Worm (Caenorhabditis elegans) whole organism, early embryonic: ENCODE results near the gene pah-1.

Experiments used
- B0310.2 ChIP-seq: sonication (generic microtip); optimal IDR thresholded peaks from 2 replicates; lab custom pipeline; 2016; ENCODE audit warnings: mild to moderate bottlenecking, missing genetic modification characterization, missing compliant biosample characterization
- F13C5.2 ChIP-seq: sonication (generic microtip); optimal IDR thresholded peaks from 2 replicates; lab custom pipeline; 2017; ENCODE audit warnings: mild to moderate bottlenecking, missing genetic modification characterization, inconsistent platforms, missing compliant biosample characterization
- aly-1 ChIP-seq: sonication (generic microtip); optimal IDR thresholded peaks from 2 replicates; lab custom pipeline; 2016; ENCODE audit warnings: missing genetic modification characterization, missing compliant biosample characterization
- ama-1 ChIP-seq: fragments of 150-350 bp; optimal IDR thresholded peaks from 2 replicates; lab custom pipeline; 2014
- ceh-13 ChIP-seq: fragments of 200-800 bp; sonication (Bioruptor generic); optimal IDR thresholded peaks from 2 replicates; lab custom pipeline; 2018; ENCODE audit warnings: mild to moderate bottlenecking, missing genetic modification characterization, missing compliant biosample characterization
- ceh-36 ChIP-seq: sonication (generic microtip); optimal IDR thresholded peaks from 2 replicates; lab custom pipeline; 2016; ENCODE audit warnings: missing genetic modification characterization, inconsistent platforms, missing compliant biosample characterization
- ets-7 ChIP-seq: sonication (generic microtip); optimal IDR thresholded peaks from 2 replicates; lab custom pipeline; 2016; ENCODE audit warnings: missing genotype, missing genetic modification characterization, missing compliant biosample characterization
- flt-1 ChIP-seq: fragments of 200-800 bp; sonication (Bioruptor generic); IDR thresholded peaks from 2 replicates; pipeline ENCODE4 v1.3.6; 2022; ENCODE audit warnings: missing genetic modification characterization, missing compliant biosample characterization
- hmbx-1 ChIP-seq: sonication (generic microtip); optimal IDR thresholded peaks from 2 replicates; lab custom pipeline; 2016; ENCODE audit warnings: mild to moderate bottlenecking, missing genetic modification characterization, missing compliant biosample characterization
- hmg-4 ChIP-seq: fragments of 200-800 bp; sonication (Bioruptor generic); optimal IDR thresholded peaks from 2 replicates; lab custom pipeline; 2018; ENCODE audit warnings: mild to moderate bottlenecking, missing genetic modification characterization, missing compliant biosample characterization
- hnd-1 ChIP-seq: sonication (generic microtip); optimal IDR thresholded peaks from 2 replicates; lab custom pipeline; 2016; ENCODE audit warnings: missing genetic modification characterization, missing compliant biosample characterization
- pes-1 ChIP-seq: fragments of 200-800 bp; sonication (Bioruptor generic); IDR thresholded peaks from 2 replicates; pipeline ENCODE4 v1.3.6; 2022; ENCODE audit warnings: missing genetic modification reagents, missing genetic modification characterization, missing compliant biosample characterization
- scrt-1 ChIP-seq: fragments of 200-800 bp; sonication (Bioruptor generic); IDR thresholded peaks from 2 replicates; pipeline ENCODE4 v1.3.6; 2022; ENCODE audit warnings: missing genetic modification characterization, missing compliant biosample characterization
- sea-1 ChIP-seq: fragments of 200-800 bp; sonication (Bioruptor generic); conservative IDR thresholded peaks from 2 replicates; pipeline ENCODE4 v1.3.6; 2022; ENCODE audit warnings: missing genetic modification characterization, missing compliant biosample characterization
- tbx-11 ChIP-seq: fragments of 200-800 bp; sonication (Bioruptor generic); IDR thresholded peaks from 2 replicates; pipeline ENCODE4 v1.3.6; 2022; ENCODE audit warnings: missing genetic modification characterization, missing compliant biosample characterization
- tbx-37 ChIP-seq: fragments of 200-800 bp; sonication (Bioruptor generic); conservative IDR thresholded peaks from 2 replicates; pipeline ENCODE4 v1.3.6; 2022; ENCODE audit warnings: missing genetic modification reagents, missing genetic modification characterization, missing compliant biosample characterization
- tra-4 ChIP-seq: sonication (generic microtip); optimal IDR thresholded peaks from 2 replicates; lab custom pipeline; 2017; ENCODE audit warnings: missing genetic modification characterization, missing compliant biosample characterization

The pah-1 gene

ce11 chrII:8746298-8746775, 20.5 kb downstream of the pah-1 start:
- TF ChIP-seq hnd-1 (tag; lab: Kevin White, UChicago), result no peak

- no peak for TF ChIP-seq flt-1 (GFP tag; lab: Robert Waterston, UW)
- TF ChIP-seq scrt-1, result no peak
- TF ChIP-seq tbx-11, result no peak
- TF ChIP-seq hnd-1 (tag; lab: Kevin White, UChicago), result no peak
- TF ChIP-seq F13C5.2 (tag; lab: Kevin White, UChicago), result no peak
- TF ChIP-seq ceh-13, result no peak
- no peak for TF ChIP-seq sea-1
- no peak for TF ChIP-seq B0310.2 (tag; lab: Kevin White, UChicago)
- no peak for TF ChIP-seq ets-7 (tag; lab: Kevin White, UChicago)
- no peak for TF ChIP-seq aly-1 (tag; lab: Kevin White, UChicago)
These were observed 21.1 kb downstream of the pah-1 start for ce11 chrII:8745449-8746297.

DNA sequence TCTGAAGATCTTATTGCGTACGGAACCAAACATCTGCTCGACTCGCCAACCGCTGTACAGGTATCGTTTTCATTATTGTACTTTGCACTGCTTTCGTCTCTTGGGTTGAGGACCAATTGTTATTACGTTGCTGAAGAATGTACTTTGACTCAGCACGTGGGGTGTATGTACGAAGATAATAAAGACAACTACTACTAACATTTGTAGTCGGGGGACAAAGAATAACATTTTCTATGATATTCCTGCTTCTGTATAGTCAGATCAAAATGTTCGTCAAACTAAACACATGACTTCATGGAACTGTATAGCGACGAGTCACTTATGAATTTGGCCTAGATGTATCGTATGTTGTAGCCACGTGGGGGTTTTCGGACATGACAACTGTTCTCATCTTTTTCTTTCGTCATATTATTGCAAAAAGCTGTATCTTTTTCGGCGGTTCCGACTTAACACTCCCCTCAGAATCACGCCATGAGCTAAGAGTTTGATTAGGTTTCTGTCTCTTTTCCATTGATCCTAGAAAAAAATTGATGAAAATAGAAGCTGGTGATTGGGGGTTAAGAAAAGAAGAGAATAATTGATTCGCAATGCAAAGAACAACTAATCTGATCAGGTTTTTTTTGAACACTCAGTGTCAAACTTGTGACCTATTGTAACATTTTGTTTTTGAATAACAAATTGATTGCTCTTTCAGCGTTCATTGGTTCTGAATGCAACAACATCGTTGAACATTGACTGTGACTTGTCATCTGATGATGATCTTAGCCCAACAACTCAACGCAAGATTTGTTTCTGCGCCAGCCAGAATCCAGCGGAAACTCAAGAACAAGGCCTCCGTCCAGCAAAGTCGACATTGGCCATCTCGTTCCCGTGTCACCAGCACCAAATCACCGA, 22.0 kb downstream of the pah-1 start:
- TF ChIP-seq tbx-11, result no peak
- TF ChIP-seq ets-7 (tag; lab: Kevin White, UChicago), result no peak
- TF ChIP-seq aly-1 (tag; lab: Kevin White, UChicago), result no peak
- TF ChIP-seq ceh-36 (tag; lab: Kevin White, UChicago), result no peak
- TF ChIP-seq flt-1 (GFP tag; lab: Robert Waterston, UW), result no peak
- TF ChIP-seq scrt-1, result no peak
- no peak for TF ChIP-seq pes-1 (GFP tag; lab: Robert Waterston, UW)
- no peak for TF ChIP-seq B0310.2 (tag; lab: Kevin White, UChicago)
- TF ChIP-seq hnd-1 (tag; lab: Kevin White, UChicago), result no peak
- TF ChIP-seq tra-4 (tag; lab: Kevin White, UChicago), result no peak

ce11 chrII:8743379-8744173, 23.2 kb downstream of the pah-1 start, which contains the start of gene mak-1:
Gene mak-1, plus strand, starts transcription at chrII:8744071.
- TF ChIP-seq ceh-36 (tag; lab: Kevin White, UChicago) (no peak), hmg-4 (GFP tag; lab: Kevin White, UChicago) (peak; percentile 6)

- TF ChIP-seq ets-7 (tag; lab: Kevin White, UChicago) (no peak), ceh-13 (no peak), hnd-1 (tag; lab: Kevin White, UChicago) (no peak), tbx-37 (GFP tag; lab: Robert Waterston, UW) (no peak), sea-1 (no peak), aly-1 (tag; lab: Kevin White, UChicago) (no peak), hmbx-1 (tag; lab: Kevin White, UChicago) (no peak), pes-1 (GFP tag; lab: Robert Waterston, UW) (no peak), flt-1 (GFP tag; lab: Robert Waterston, UW) (no peak), tra-4 (tag; lab: Kevin White, UChicago) (no peak), scrt-1 (no peak), B0310.2 (tag; lab: Kevin White, UChicago) (no peak), tbx-11 (no peak), F13C5.2 (tag; lab: Kevin White, UChicago) (no peak), ceh-36 (tag; lab: Kevin White, UChicago) (no peak)
These were observed 23.8 kb downstream of the pah-1 start for ce11 chrII:8742972-8743371.

ce11 chrII:8742006-8742847, 24.6 kb downstream of the pah-1 start:
- TF ChIP-seq hnd-1 (tag; lab: Kevin White, UChicago) (no peak), scrt-1 (no peak), flt-1 (GFP tag; lab: Robert Waterston, UW) (no peak), tbx-11 (no peak), hmbx-1 (tag; lab: Kevin White, UChicago) (no peak), ets-7 (tag; lab: Kevin White, UChicago) (no peak), ceh-13 (no peak), hmg-4 (GFP tag; lab: Kevin White, UChicago) (no peak), tbx-37 (GFP tag; lab: Robert Waterston, UW) (no peak), aly-1 (tag; lab: Kevin White, UChicago) (no peak), ama-1 (lab: Kevin White, UChicago) (no peak), B0310.2 (tag; lab: Kevin White, UChicago) (no peak)
